Worm (Caenorhabditis elegans) whole organism, late embryonic: ENCODE data around the gene F21C10.11.

Source experiments
- C08G9.2 ChIP-seq: sonication (generic microtip); optimal IDR thresholded peaks from 2 replicates; lab custom pipeline; 2016; ENCODE audit warnings: mild to moderate bottlenecking, missing genetic modification characterization, moderate library complexity, missing compliant biosample characterization
- F13H6.1 ChIP-seq: sonication (generic microtip); optimal IDR thresholded peaks from 2 replicates; lab custom pipeline; 2016; ENCODE audit warnings: missing genetic modification characterization, missing compliant biosample characterization
- K02D7.2 ChIP-seq: sonication (generic microtip); optimal IDR thresholded peaks from 2 replicates; lab custom pipeline; 2017; ENCODE audit warnings: mild to moderate bottlenecking, missing genetic modification characterization, missing compliant biosample characterization
- K09A11.1 ChIP-seq: sonication (generic microtip); optimal IDR thresholded peaks from 2 replicates; lab custom pipeline; 2017; ENCODE audit warnings: antibody characterized with exemption, mild to moderate bottlenecking, missing genetic modification characterization, missing compliant biosample characterization; ENCODE audit not compliant: insufficient read depth
- ahr-1 ChIP-seq: sonication (generic microtip); optimal IDR thresholded peaks from 2 replicates; lab custom pipeline; 2016; ENCODE audit warnings: missing genetic modification characterization, missing compliant biosample characterization
- ama-1 ChIP-seq: fragments of 150-350 bp; optimal IDR thresholded peaks from 2 replicates; lab custom pipeline; 2014
- ceh-19 ChIP-seq: fragments of 200-800 bp; sonication (Bioruptor generic); optimal IDR thresholded peaks from 2 replicates; lab custom pipeline; 2018; ENCODE audit warnings: mild to moderate bottlenecking, missing genetic modification characterization, missing compliant biosample characterization
- ceh-30 ChIP-seq: fragments of 150-350 bp; optimal IDR thresholded peaks from 2 replicates; lab custom pipeline; 2014; ENCODE audit warnings: missing biosample characterization, missing genetic modification characterization
- ceh-48 ChIP-seq: sonication (generic microtip); optimal IDR thresholded peaks from 2 replicates; lab custom pipeline; 2016; ENCODE audit warnings: missing genetic modification characterization, inconsistent platforms, missing compliant biosample characterization
- ceh-6 ChIP-seq: fragments of 200-800 bp; sonication (Bioruptor generic); optimal IDR thresholded peaks from 2 replicates; lab custom pipeline; 2018; ENCODE audit warnings: mild to moderate bottlenecking, missing genetic modification characterization, missing compliant biosample characterization
- ceh-9 ChIP-seq: sonication (generic microtip); optimal IDR thresholded peaks from 2 replicates; lab custom pipeline; 2016; ENCODE audit warnings: mild to moderate bottlenecking, missing genetic modification characterization, inconsistent platforms, missing compliant biosample characterization
- che-1 ChIP-seq: sonication (generic microtip); optimal IDR thresholded peaks from 2 replicates; lab custom pipeline; 2016; ENCODE audit warnings: mild to moderate bottlenecking, missing genetic modification characterization, missing compliant biosample characterization
- dmd-4 ChIP-seq: sonication (generic microtip); optimal IDR thresholded peaks from 2 replicates; lab custom pipeline; 2016; ENCODE audit warnings: borderline replicate concordance, missing genetic modification characterization, missing compliant biosample characterization
- eyg-1 ChIP-seq: sonication (generic microtip); optimal IDR thresholded peaks from 2 replicates; lab custom pipeline; 2016; ENCODE audit warnings: missing genotype, missing genetic modification characterization, missing compliant biosample characterization
- fax-1 ChIP-seq: sonication (generic microtip); optimal IDR thresholded peaks from 2 replicates; lab custom pipeline; 2016; ENCODE audit warnings: missing genotype, missing genetic modification characterization, missing compliant biosample characterization
- fkh-6 ChIP-seq: sonication (generic microtip); optimal IDR thresholded peaks from 2 replicates; lab custom pipeline; 2016; ENCODE audit warnings: missing genetic modification characterization, missing compliant biosample characterization
- gmeb-2 ChIP-seq: sonication (generic microtip); optimal IDR thresholded peaks from 2 replicates; lab custom pipeline; 2016; ENCODE audit warnings: missing genetic modification characterization, inconsistent platforms, missing compliant biosample characterization
- hlh-15 ChIP-seq: sonication (generic microtip); optimal IDR thresholded peaks from 2 replicates; lab custom pipeline; 2016; ENCODE audit warnings: missing genetic modification characterization, missing compliant biosample characterization
- hlh-30 ChIP-seq: sonication (generic microtip); optimal IDR thresholded peaks from 2 replicates; lab custom pipeline; 2017; ENCODE audit warnings: antibody characterized with exemption, missing genetic modification characterization, missing compliant biosample characterization; ENCODE audit not compliant: insufficient read depth
- hlh-6 ChIP-seq: sonication (generic microtip); optimal IDR thresholded peaks from 2 replicates; lab custom pipeline; 2016; ENCODE audit warnings: missing genotype, missing genetic modification characterization, missing compliant biosample characterization
- madf-2 ChIP-seq: sonication (generic microtip); optimal IDR thresholded peaks from 2 replicates; lab custom pipeline; 2017; ENCODE audit warnings: missing genetic modification characterization, missing compliant biosample characterization
- nfya-1 ChIP-seq: sonication (generic microtip); optimal IDR thresholded peaks from 2 replicates; lab custom pipeline; 2017; ENCODE audit warnings: missing genetic modification characterization, mild to moderate bottlenecking, missing compliant biosample characterization, antibody characterized with exemption, moderate library complexity
- npax-4 ChIP-seq: sonication (generic microtip); optimal IDR thresholded peaks from 2 replicates; lab custom pipeline; 2016; ENCODE audit warnings: missing genetic modification characterization, missing compliant biosample characterization
- odd-2 ChIP-seq: sonication (generic microtip); optimal IDR thresholded peaks from 2 replicates; lab custom pipeline; 2017; ENCODE audit warnings: antibody characterized with exemption, mild to moderate bottlenecking, missing genetic modification characterization, missing compliant biosample characterization
- pha-2 ChIP-seq: sonication (generic microtip); optimal IDR thresholded peaks from 2 replicates; lab custom pipeline; 2017; ENCODE audit warnings: mild to moderate bottlenecking, missing genetic modification characterization, missing compliant biosample characterization
- pha-4 ChIP-seq: fragments of 150-350 bp; optimal IDR thresholded peaks from 2 replicates; lab custom pipeline; 2018; ENCODE audit warnings: missing biosample characterization, missing genetic modification reagents, missing genetic modification characterization
- pqm-1 ChIP-seq: sonication (generic microtip); optimal IDR thresholded peaks from 2 replicates; lab custom pipeline; 2016; ENCODE audit warnings: missing genetic modification characterization, missing compliant biosample characterization
- ref-2 ChIP-seq: sonication (generic microtip); optimal IDR thresholded peaks from 2 replicates; lab custom pipeline; 2016; ENCODE audit warnings: missing genetic modification characterization, missing compliant biosample characterization
- rnt-1 ChIP-seq: sonication (generic microtip); optimal IDR thresholded peaks from 2 replicates; lab custom pipeline; 2016; ENCODE audit warnings: missing genetic modification characterization, missing compliant biosample characterization
- sdc-2 ChIP-seq: sonication (generic microtip); optimal IDR thresholded peaks from 2 replicates; lab custom pipeline; 2016; ENCODE audit warnings: missing genotype, missing genetic modification characterization, missing compliant biosample characterization
- sox-2 ChIP-seq: fragments of 200-800 bp; sonication (Bioruptor generic); IDR thresholded peaks from 2 replicates; pipeline ENCODE4 v1.3.6; 2022; ENCODE audit warnings: missing genetic modification reagents, missing genetic modification characterization, missing compliant biosample characterization
- syd-9 ChIP-seq: sonication (generic microtip); optimal IDR thresholded peaks from 2 replicates; lab custom pipeline; 2016; ENCODE audit warnings: mild to moderate bottlenecking, missing genetic modification characterization, moderate library complexity, missing compliant biosample characterization
- tbx-7 ChIP-seq: sonication (generic microtip); optimal IDR thresholded peaks from 2 replicates; lab custom pipeline; 2016; ENCODE audit warnings: missing genotype, missing genetic modification characterization, missing compliant biosample characterization
- unc-42 ChIP-seq: sonication (generic microtip); optimal IDR thresholded peaks from 2 replicates; lab custom pipeline; 2016; ENCODE audit warnings: missing genotype, missing genetic modification characterization, missing compliant biosample characterization
- unc-55 ChIP-seq: sonication (generic microtip); optimal IDR thresholded peaks from 2 replicates; lab custom pipeline; 2017; ENCODE audit warnings: missing biosample characterization, missing genetic modification reagents, missing genetic modification characterization
- unc-86 ChIP-seq: sonication (generic microtip); optimal IDR thresholded peaks from 2 replicates; lab custom pipeline; 2016; ENCODE audit warnings: missing genetic modification characterization, missing compliant biosample characterization
- zip-5 ChIP-seq: sonication (generic microtip); optimal IDR thresholded peaks from 2 replicates; lab custom pipeline; 2016; ENCODE audit warnings: missing genetic modification characterization, missing compliant biosample characterization
- ztf-16 ChIP-seq: sonication (generic microtip); optimal IDR thresholded peaks from 2 replicates; lab custom pipeline; 2017; ENCODE audit warnings: missing genetic modification characterization, missing compliant biosample characterization

Gene F21C10.11

ce11 chrV:9160224-9160886 lies 37.1 kb downstream of the F21C10.11 start, which contains the start of gene col-144:
col-144 (minus strand) TSS chrV:9160642.
- TF ChIP-seq fax-1 (tag; lab: Kevin White, UChicago) (no peak), gmeb-2 (tag; lab: Kevin White, UChicago) (no peak), npax-4 (tag; lab: Kevin White, UChicago) (no peak), F13H6.1 (tag; lab: Kevin White, UChicago) (no peak), hlh-6 (tag; lab: Kevin White, UChicago) (no peak), zip-5 (tag; lab: Kevin White, UChicago) (no peak), madf-2 (tag; lab: Kevin White, UChicago) (no peak), ceh-9 (tag; lab: Kevin White, UChicago) (no peak), K02D7.2 (tag; lab: Kevin White, UChicago) (no peak), pha-4 (tag; lab: Kevin White, UChicago) (no peak)

ce11 chrV:9162118-9162729 lies 38.9 kb downstream of the F21C10.11 start:
- TF ChIP-seq nfya-1 (tag; lab: Kevin White, UChicago) (no peak), rnt-1 (tag; lab: Kevin White, UChicago) (no peak), hlh-15 (no peak)

ce11 chrV:9162955-9163468 lies 39.7 kb downstream of the F21C10.11 start, which contains the start of gene col-145:
col-145 (minus strand) TSS chrV:9163005.
- TF ChIP-seq C08G9.2 (no peak), dmd-4 (tag; lab: Kevin White, UChicago) (no peak), eyg-1 (tag; lab: Kevin White, UChicago) (no peak), pqm-1 (no peak), ahr-1 (tag; lab: Kevin White, UChicago) (no peak), ceh-19 (GFP tag; lab: Kevin White, UChicago) (no peak), unc-55 (no peak), sox-2 (GFP tag; lab: Robert Waterston, UW) (no peak), fax-1 (tag; lab: Kevin White, UChicago) (no peak), ceh-6 (GFP tag; lab: Kevin White, UChicago) (no peak), syd-9 (tag; lab: Kevin White, UChicago) (no peak), unc-42 (no peak), K09A11.1 (no peak), che-1 (no peak), pha-2 (tag; lab: Kevin White, UChicago) (no peak), K02D7.2 (tag; lab: Kevin White, UChicago) (no peak), ceh-30 (tag; lab: Kevin White, UChicago) (no peak), fkh-6 (tag; lab: Kevin White, UChicago) (no peak), ref-2 (no peak), F13H6.1 (tag; lab: Kevin White, UChicago) (no peak)

- TF ChIP-seq tbx-7 (no peak), unc-86 (no peak), pqm-1 (no peak), ztf-16 (no peak), ceh-48 (tag; lab: Kevin White, UChicago) (no peak), npax-4 (tag; lab: Kevin White, UChicago) (no peak), pha-2 (tag; lab: Kevin White, UChicago) (no peak), unc-42 (no peak), ceh-30 (tag; lab: Kevin White, UChicago) (no peak), che-1 (no peak), syd-9 (tag; lab: Kevin White, UChicago) (no peak), ahr-1 (tag; lab: Kevin White, UChicago) (no peak), unc-55 (no peak), sdc-2 (tag; lab: Kevin White, UChicago) (no peak), ama-1 (lab: Kevin White, UChicago) (no peak), hlh-30 (no peak), odd-2 (tag; lab: Kevin White, UChicago) (no peak), hlh-15 (no peak)
Observed at ce11 chrV:9163897-9164296, 40.6 kb downstream of the F21C10.11 start.
